Worm (Caenorhabditis elegans) whole organism, late embryonic: ENCODE measurements around the gene srj-45.

ENCODE experiments used
- ceh-14 ChIP-seq: sonication (generic microtip); optimal IDR thresholded peaks from 2 replicates; lab custom pipeline; 2016; ENCODE audit warnings: missing genotype, missing genetic modification characterization, missing compliant biosample characterization
- elt-2 ChIP-seq: sonication (generic microtip); optimal IDR thresholded peaks from 2 replicates; lab custom pipeline; 2016; ENCODE audit warnings: missing genetic modification reagents, missing genetic modification characterization, missing compliant biosample characterization
- mec-3 ChIP-seq: sonication (generic microtip); optimal IDR thresholded peaks from 2 replicates; lab custom pipeline; 2016; ENCODE audit warnings: borderline replicate concordance, missing genetic modification characterization, missing compliant biosample characterization
- nfya-1 ChIP-seq: sonication (generic microtip); optimal IDR thresholded peaks from 2 replicates; lab custom pipeline; 2017; ENCODE audit warnings: missing genetic modification characterization, mild to moderate bottlenecking, missing compliant biosample characterization, antibody characterized with exemption, moderate library complexity
- nhr-11 ChIP-seq: fragments of 150-350 bp; optimal IDR thresholded peaks from 2 replicates; lab custom pipeline; 2014; ENCODE audit warnings: missing biosample characterization, missing genetic modification characterization
- pat-9 ChIP-seq: fragments of 200-800 bp; sonication (Bioruptor generic); optimal IDR thresholded peaks from 2 replicates; lab custom pipeline; 2018; ENCODE audit warnings: mild to moderate bottlenecking, missing genetic modification characterization, moderate library complexity, missing compliant biosample characterization
- pqm-1 ChIP-seq: sonication (generic microtip); optimal IDR thresholded peaks from 2 replicates; lab custom pipeline; 2016; ENCODE audit warnings: missing genetic modification characterization, missing compliant biosample characterization
- pros-1 ChIP-seq: fragments of 150-350 bp; optimal IDR thresholded peaks from 2 replicates; lab custom pipeline; 2014; ENCODE audit warnings: missing biosample characterization, missing genetic modification reagents, missing genetic modification characterization
- sdc-2 ChIP-seq: sonication (generic microtip); optimal IDR thresholded peaks from 2 replicates; lab custom pipeline; 2016; ENCODE audit warnings: missing genotype, missing genetic modification characterization, missing compliant biosample characterization
- sox-2 ChIP-seq: fragments of 200-800 bp; sonication (Bioruptor generic); IDR thresholded peaks from 2 replicates; pipeline ENCODE4 v1.3.6; 2022; ENCODE audit warnings: missing genetic modification reagents, missing genetic modification characterization, missing compliant biosample characterization

DNA sequence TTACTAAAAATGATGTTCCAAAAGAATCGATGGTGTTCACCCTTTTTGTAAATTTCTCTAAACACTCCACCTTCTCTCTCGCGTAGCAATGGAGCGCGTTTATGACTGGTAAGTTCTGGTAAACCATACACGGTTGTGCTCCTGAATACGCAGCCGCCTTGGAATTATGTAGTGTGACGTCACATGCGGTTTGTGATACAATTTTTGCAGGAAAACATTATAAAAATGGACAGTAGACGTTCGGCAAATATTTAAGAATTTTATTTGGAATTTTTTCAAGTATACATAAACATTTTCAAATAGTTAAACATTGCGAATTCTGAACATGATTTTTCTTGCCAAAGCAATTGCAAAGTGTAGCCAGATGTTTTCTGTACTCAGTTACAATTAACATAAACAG, 41.1 kb upstream of the srj-45 start, which contains the start of gene F37B4.10:
- TF ChIP-seq nfya-1 (tag; lab: Kevin White, UChicago) (no peak), pat-9 (tag; lab: Kevin White, UChicago) (no peak), pqm-1 (no peak), nhr-11 (tag; lab: Kevin White, UChicago) (no peak), mec-3 (tag; lab: Kevin White, UChicago) (no peak), ceh-14 (no peak), sox-2 (GFP tag; lab: Robert Waterston, UW) (no peak), pros-1 (tag; lab: Kevin White, UChicago) (no peak), sdc-2 (tag; lab: Kevin White, UChicago) (no peak), elt-2 (tag; lab: Kevin White, UChicago) (no peak)
